Worm (Caenorhabditis elegans) whole organism, L3 larva: ENCODE measurements around the gene Y58A7A.3.

Experiments used
- ceh-82 ChIP-seq: fragments of 150-350 bp; optimal IDR thresholded peaks from 2 replicates; lab custom pipeline; 2014; ENCODE audit warnings: missing biosample characterization, missing genetic modification characterization
- elt-1 ChIP-seq: fragments of 150-350 bp; optimal IDR thresholded peaks from 2 replicates; lab custom pipeline; 2014; ENCODE audit warnings: missing biosample characterization, missing genetic modification characterization
- jun-1 ChIP-seq: fragments of 150-350 bp; optimal IDR thresholded peaks from 2 replicates; lab custom pipeline; 2014; ENCODE audit warnings: missing biosample characterization, missing genetic modification reagents, missing genetic modification characterization
- lin-39 ChIP-seq: fragments of 150-350 bp; optimal IDR thresholded peaks from 2 replicates; lab custom pipeline; 2018; ENCODE audit warnings: missing biosample characterization, missing genetic modification reagents, missing genetic modification characterization
- nhr-76 ChIP-seq: fragments of 150-350 bp; sonication (generic microtip); optimal IDR thresholded peaks from 5 replicates; lab custom pipeline; 2014; ENCODE audit warnings: missing biosample characterization, missing genetic modification characterization
- snpc-4 ChIP-seq: fragments of 150-350 bp; optimal IDR thresholded peaks from 2 replicates; lab custom pipeline; 2014; ENCODE audit warnings: missing biosample characterization, missing genetic modification characterization
- unc-62 ChIP-seq: fragments of 150-350 bp; sonication (generic microtip); optimal IDR thresholded peaks from 4 replicates; lab custom pipeline; 2014; ENCODE audit warnings: missing biosample characterization, missing genetic modification reagents, missing genetic modification characterization

DNA sequence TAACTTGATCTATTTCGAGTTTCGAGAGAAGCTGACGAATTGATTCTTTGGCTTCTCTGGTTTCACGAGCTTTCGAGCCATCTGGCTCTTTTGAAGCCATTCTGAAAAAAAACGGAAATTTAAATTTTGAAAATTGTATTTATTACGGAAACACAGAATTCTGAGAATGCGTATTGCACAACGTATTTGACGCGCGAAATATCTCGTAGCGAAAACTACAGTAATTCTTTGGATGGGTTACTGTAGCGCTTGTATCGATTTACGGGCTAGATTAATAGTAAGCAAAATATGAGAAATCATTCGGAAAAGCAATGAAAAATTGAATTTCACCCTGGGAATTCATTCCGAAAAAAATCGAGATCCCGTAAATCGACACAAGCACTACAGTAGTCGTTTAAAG lies 33.0 kb upstream of the Y58A7A.3 start, which contains the start of gene C04F5.8:
- TF ChIP-seq lin-39 = no peak
- TF ChIP-seq elt-1 (tag; lab: Kevin White, UChicago) = no peak
- no peak for TF ChIP-seq jun-1 (tag; lab: Kevin White, UChicago)
- TF ChIP-seq unc-62 (GFP tag; lab: Kevin White, UChicago) = no peak
- no peak for TF ChIP-seq snpc-4 (tag; lab: Kevin White, UChicago)
- TF ChIP-seq ceh-82 (tag; lab: Kevin White, UChicago) = no peak
- TF ChIP-seq nhr-76 (tag; lab: Kevin White, UChicago) = no peak
